Fruit fly (Drosophila melanogaster): Measurements from ENCODE around the gene tara.

dm6 chr3R:16220854-16221253, 4.6 kb upstream of the tara start:
- TF ChIP-seq Opbp (GFP tag; IDR thresholded peaks at IDR 0.05; ENCODE audit: partially characterized antibody), result no peak
- no peak for TF ChIP-seq CG12942 (GFP tag; optimal IDR thresholded peaks at IDR 0.05)
- TF ChIP-seq sisA (GFP tag; IDR thresholded peaks at IDR 0.05), result no peak
- TF ChIP-seq Mad (GFP tag; optimal IDR thresholded peaks at IDR 0.05), result no peak
- no peak for TF ChIP-seq Elba2 (GFP tag; optimal IDR thresholded peaks at IDR 0.05)
- TF ChIP-seq CG2129 (GFP tag; IDR thresholded peaks at IDR 0.05; ENCODE audit: partially characterized antibody), result no peak
- TF ChIP-seq vfl (GFP tag; optimal IDR thresholded peaks at IDR 0.05), result no peak
- peak; percentile 93 for TF ChIP-seq Ets65A (GFP tag)
- no peak for TF ChIP-seq GATAe (GFP tag; conservative IDR thresholded peaks at IDR 0.05)
- 0 out of 2 replicates have a peak, but pooled peaks have one; percentile 13 for TF ChIP-seq lmd (GFP tag; IDR thresholded peaks at IDR 0.05)
- no peak for TF ChIP-seq Bdp1 (GFP tag; optimal IDR thresholded peaks at IDR 0.05)
- no peak for TF ChIP-seq Poxn (GFP tag; IDR thresholded peaks at IDR 0.05)
- TF ChIP-seq CG12659 (GFP tag; optimal IDR thresholded peaks at IDR 0.05), result no peak
- no peak for TF ChIP-seq shn (GFP tag; optimal IDR thresholded peaks at IDR 0.05)
